Worm (Caenorhabditis elegans): ENCODE data around the gene daf-22.

DNA sequence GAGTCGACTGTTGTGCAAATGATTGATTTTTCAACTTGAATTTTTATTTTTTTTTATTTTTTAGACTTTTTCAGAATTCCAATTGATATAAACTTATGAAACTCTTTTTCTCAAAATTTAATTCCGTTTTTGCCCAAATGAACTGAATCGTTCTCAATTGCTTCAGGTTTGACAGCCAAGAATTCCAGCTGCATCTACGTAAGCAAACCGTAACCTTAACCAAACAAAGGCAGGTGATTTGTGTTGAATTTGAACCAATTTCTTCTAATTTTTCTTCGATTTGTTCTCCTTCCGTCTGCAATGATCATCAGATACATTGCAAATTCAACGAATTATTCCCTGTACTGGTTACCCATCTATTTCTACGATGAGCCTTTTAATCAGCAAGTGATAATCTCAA lies 24.4 kb upstream of the daf-22 start, which contains the start of gene sre-34:
- TF ChIP-seq nhr-11 (tag; optimal IDR thresholded peaks at IDR 0.05) (no peak), madf-9 (GFP tag; conservative IDR thresholded peaks at IDR 0.05) (no peak), nhr-28 (tag; optimal IDR thresholded peaks at IDR 0.05) (no peak), nhr-76 (tag; optimal IDR thresholded peaks at IDR 0.05) (no peak), unc-62 (GFP tag; optimal IDR thresholded peaks at IDR 0.05 in 1 of 2) (no peak), unc-62 (tag; optimal IDR thresholded peaks at IDR 0.05) (no peak), snpc-4 (tag; optimal IDR thresholded peaks at IDR 0.05) (no peak), egl-27 (tag; optimal IDR thresholded peaks at IDR 0.05) (no peak), ztf-11 (tag; optimal IDR thresholded peaks at IDR 0.05) (no peak), lim-7 (GFP tag; IDR thresholded peaks at IDR 0.05) (no peak)

Measured in whole organism, L4 larva.